Worm (Caenorhabditis elegans) whole organism, mixed stage, embryonic: ENCODE results near the gene F25E2.2.

Experiments used
- ceh-83 ChIP-seq: fragments of 200-800 bp; sonication (Bioruptor generic); optimal IDR thresholded peaks from 2 replicates; lab custom pipeline; 2018; ENCODE audit warnings: mild to moderate bottlenecking, missing genetic modification characterization, missing compliant biosample characterization
- nhr-2 ChIP-seq: fragments of 150-350 bp; optimal IDR thresholded peaks from 2 replicates; lab custom pipeline; 2014; ENCODE audit warnings: missing biosample characterization, missing genetic modification characterization
- nhr-76 ChIP-seq: sonication (generic microtip); optimal IDR thresholded peaks from 2 replicates; lab custom pipeline; 2017; ENCODE audit warnings: missing biosample characterization, missing genetic modification characterization

DNA sequence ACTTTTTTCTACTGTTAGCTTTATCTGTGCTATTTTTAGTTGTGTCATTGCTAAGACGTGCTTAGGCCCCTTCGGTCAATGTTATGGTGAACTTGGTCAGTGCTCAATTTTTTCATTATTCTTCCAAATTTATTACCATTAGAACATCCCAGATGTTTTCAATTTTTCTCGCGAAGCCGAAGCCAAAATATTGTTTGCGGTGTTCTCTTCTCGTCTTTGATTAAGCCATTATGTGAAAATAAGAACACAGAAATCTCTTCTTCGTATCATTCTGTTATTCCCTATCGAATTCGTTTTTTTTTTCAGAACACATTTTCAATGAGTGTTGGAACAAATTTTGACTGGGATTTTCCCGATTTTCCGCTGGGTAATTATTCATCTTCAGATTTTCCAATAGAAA lies 8.1 kb downstream of the F25E2.2 start, which contains the start of gene gtr-1:
- TF ChIP-seq ceh-83 (GFP tag; lab: Kevin White, UChicago), result no peak
- TF ChIP-seq nhr-76 (tag; lab: Kevin White, UChicago), result no peak
- no peak for TF ChIP-seq nhr-2 (tag; lab: Kevin White, UChicago)
